Fruit fly (Drosophila melanogaster) whole organism, embryonic: ENCODE results near the gene GABA-B-R2.

Experiments
- ATbp ChIP-seq: fragments of 200-800 bp; sonication (Bioruptor generic); optimal IDR thresholded peaks from 2 replicates; lab custom pipeline; 2017; ENCODE audit warnings: missing biosample characterization, mild to moderate bottlenecking, missing genetic modification characterization, missing genetic modification reagents
- Asciz ChIP-seq: fragments of 200-800 bp; sonication (Bioruptor generic); optimal IDR thresholded peaks from 2 replicates; lab custom pipeline; 2017; ENCODE audit warnings: missing biosample characterization, mild to moderate bottlenecking, missing genetic modification characterization, missing genetic modification reagents
- Blimp-1 ChIP-seq: fragments of 200-800 bp; sonication (Bioruptor generic); optimal IDR thresholded peaks from 3 replicates; lab custom pipeline; 2018; ENCODE audit warnings: missing biosample characterization, missing genetic modification characterization, mild to moderate bottlenecking, moderate library complexity, missing genetic modification reagents
- CG11398 ChIP-seq: fragments of 200-800 bp; sonication (Bioruptor generic); optimal IDR thresholded peaks from 2 replicates; lab custom pipeline; 2016; ENCODE audit warnings: missing biosample characterization, missing genetic modification characterization
- CG1233 ChIP-seq: fragments of 200-800 bp; sonication (Bioruptor generic); optimal IDR thresholded peaks from 4 replicates; lab custom pipeline; 2018; ENCODE audit warnings: missing biosample characterization, mild to moderate bottlenecking, missing genetic modification characterization
- CG12391 ChIP-seq: fragments of 200-800 bp; sonication (Bioruptor generic); optimal IDR thresholded peaks from 3 replicates; lab custom pipeline; 2018; ENCODE audit warnings: missing biosample characterization, mild to moderate bottlenecking, missing genetic modification characterization, moderate library complexity
- CG15011 ChIP-seq: fragments of 200-800 bp; sonication (Bioruptor generic); optimal IDR thresholded peaks from 3 replicates; lab custom pipeline; 2018; ENCODE audit warnings: missing biosample characterization, mild to moderate bottlenecking, missing genetic modification characterization
- CG15696 ChIP-seq: fragments of 200-800 bp; sonication (Bioruptor generic); optimal IDR thresholded peaks from 2 replicates; lab custom pipeline; 2019; ENCODE audit warnings: missing biosample characterization, mild to moderate bottlenecking, missing genetic modification characterization, moderate library complexity
- CG1603 ChIP-seq: fragments of 200-800 bp; sonication (Bioruptor generic); optimal IDR thresholded peaks from 2 replicates; lab custom pipeline; 2019; ENCODE audit warnings: missing biosample characterization, mild to moderate bottlenecking, missing genetic modification characterization, moderate library complexity
- CG2202 ChIP-seq: fragments of 200-800 bp; sonication (Bioruptor generic); optimal IDR thresholded peaks from 2 replicates; lab custom pipeline; 2018; ENCODE audit warnings: missing biosample characterization, mild to moderate bottlenecking, missing genetic modification characterization
- CG2678 ChIP-seq: fragments of 200-800 bp; sonication (Bioruptor generic); optimal IDR thresholded peaks from 3 replicates; lab custom pipeline; 2019; ENCODE audit warnings: missing biosample characterization, mild to moderate bottlenecking, missing genetic modification characterization, moderate library complexity
- CG2875 ChIP-seq: fragments of 200-800 bp; sonication (Bioruptor generic); optimal IDR thresholded peaks from 2 replicates; lab custom pipeline; 2017; ENCODE audit warnings: missing biosample characterization, mild to moderate bottlenecking, missing genetic modification characterization, missing genetic modification reagents
- CG32767 ChIP-seq: fragments of 200-800 bp; sonication (Bioruptor generic); IDR thresholded peaks from 2 replicates; pipeline ENCODE4 v1.3.6; 2022; ENCODE audit warnings: missing biosample characterization, missing genetic modification characterization
- CG32772 ChIP-seq: fragments of 200-800 bp; sonication (Bioruptor generic); IDR thresholded peaks from 2 replicates; pipeline ENCODE4 v1.3.6; 2022; ENCODE audit warnings: missing biosample characterization, missing genetic modification characterization
- CG42726 ChIP-seq: fragments of 200-800 bp; sonication (Bioruptor generic); IDR thresholded peaks from 2 replicates; pipeline ENCODE4 v1.3.6; 2022; ENCODE audit warnings: missing biosample characterization, missing genetic modification characterization; ENCODE audit not compliant: partially characterized antibody
- CG6765 ChIP-seq: fragments of 200-800 bp; sonication (Bioruptor generic); optimal IDR thresholded peaks from 3 replicates; lab custom pipeline; 2017; ENCODE audit warnings: missing biosample characterization, mild to moderate bottlenecking, missing genetic modification characterization
- CG7357 ChIP-seq: fragments of 200-800 bp; sonication (Bioruptor generic); IDR thresholded peaks from 3 replicates; pipeline ENCODE4 v1.3.6; 2022; ENCODE audit warnings: missing biosample characterization, missing genetic modification characterization
- CG7372 ChIP-seq: fragments of 200-800 bp; sonication (Bioruptor generic); IDR thresholded peaks from 2 replicates; pipeline ENCODE4 v1.3.6; 2022; ENCODE audit warnings: missing biosample characterization, missing genetic modification characterization
- CoRest ChIP-seq: fragments of 200-800 bp; sonication (Bioruptor generic); optimal IDR thresholded peaks from 3 replicates; lab custom pipeline; 2018; ENCODE audit warnings: missing biosample characterization, mild to moderate bottlenecking, missing genetic modification characterization, moderate library complexity
- D ChIP-seq, 2 experiments: fragments of 200-800 bp in 1 of 2; fragments of >200 bp in 1 of 2; sonication (Bioruptor generic) in 1 of 2; optimal IDR thresholded peaks; 2 replicates in 1 of 2; 3 replicates in 1 of 2; lab custom pipeline; 2017; ENCODE audit warnings: mild to moderate bottlenecking in 1 of 2, missing biosample characterization in 1 of 2, missing genetic modification characterization in 1 of 2, missing genetic modification reagents in 1 of 2
- Dek ChIP-seq: fragments of 200-800 bp; sonication (Bioruptor generic); optimal IDR thresholded peaks from 3 replicates; lab custom pipeline; 2019; ENCODE audit warnings: missing biosample characterization, mild to moderate bottlenecking, missing genetic modification characterization, moderate library complexity
- Dfd ChIP-seq, 2 experiments: fragments of >200 bp; optimal IDR thresholded peaks; 2 replicates each; lab custom pipeline; 2017; ENCODE audit warnings: missing biosample characterization in 2 of 2, missing genetic modification characterization in 2 of 2
- HHEX ChIP-seq: fragments of 200-800 bp; sonication (Bioruptor generic); optimal IDR thresholded peaks from 3 replicates; lab custom pipeline; 2017; ENCODE audit warnings: missing biosample characterization, mild to moderate bottlenecking, missing genetic modification characterization, missing genetic modification reagents
- Hmx ChIP-seq: fragments of 200-800 bp; sonication (Bioruptor generic); optimal IDR thresholded peaks from 2 replicates; lab custom pipeline; 2016; ENCODE audit warnings: missing biosample characterization, missing genetic modification characterization
- Max ChIP-seq: fragments of 200-800 bp; sonication (Bioruptor generic); optimal IDR thresholded peaks from 2 replicates; lab custom pipeline; 2016; ENCODE audit warnings: missing biosample characterization, mild to moderate bottlenecking, missing genetic modification characterization
- Pdp1 ChIP-seq, 2 experiments: fragments of 200-800 bp; sonication (Bioruptor generic); optimal IDR thresholded peaks; 3 replicates each; lab custom pipeline; 2016; ENCODE audit warnings: missing biosample characterization in 2 of 2, missing genetic modification characterization in 2 of 2, mild to moderate bottlenecking in 1 of 2, moderate library complexity in 1 of 2
- Usf ChIP-seq: fragments of 200-800 bp; sonication (Bioruptor generic); optimal IDR thresholded peaks from 2 replicates; lab custom pipeline; 2017; ENCODE audit warnings: missing genotype, missing biosample characterization, missing genetic modification characterization
- aop ChIP-seq: fragments of 200-800 bp; sonication (Bioruptor generic); IDR thresholded peaks from 2 replicates; pipeline ENCODE4 v1.3.6; 2022; ENCODE audit warnings: missing biosample characterization, missing genetic modification characterization
- ap ChIP-seq: fragments of 200-800 bp; sonication (Bioruptor generic); IDR thresholded peaks from 2 replicates; pipeline ENCODE4 v1.3.6; 2022; ENCODE audit warnings: missing biosample characterization, missing genetic modification characterization
- ara ChIP-seq: fragments of 200-800 bp; sonication (Bioruptor generic); IDR thresholded peaks from 2 replicates; pipeline ENCODE4 v1.3.6; 2022; ENCODE audit warnings: missing biosample characterization, missing genetic modification characterization
- ato ChIP-seq: fragments of 200-800 bp; sonication (Bioruptor generic); IDR thresholded peaks from 2 replicates; pipeline ENCODE4 v1.3.6; 2022; ENCODE audit warnings: missing biosample characterization, missing genetic modification characterization; ENCODE audit not compliant: partially characterized antibody
- bsh ChIP-seq, 2 experiments: fragments of 200-800 bp; sonication (Bioruptor generic); optimal IDR thresholded peaks; 2 replicates each; lab custom pipeline; 2017 to 2018; ENCODE audit warnings: mild to moderate bottlenecking in 2 of 2, missing biosample characterization in 2 of 2, missing genetic modification characterization in 2 of 2, moderate library complexity in 1 of 2
- chm ChIP-seq: fragments of 200-800 bp; sonication (Bioruptor generic); IDR thresholded peaks from 2 replicates; pipeline ENCODE4 v1.3.6; 2022; ENCODE audit warnings: missing biosample characterization, missing genetic modification characterization
- en ChIP-seq: fragments of 200-800 bp; sonication (Bioruptor generic); optimal IDR thresholded peaks from 2 replicates; lab custom pipeline; 2016; ENCODE audit warnings: missing biosample characterization, missing genetic modification characterization
- fd64A ChIP-seq: fragments of 200-800 bp; sonication (Bioruptor generic); optimal IDR thresholded peaks from 3 replicates; lab custom pipeline; 2018; ENCODE audit warnings: missing biosample characterization, mild to moderate bottlenecking, missing genetic modification characterization
- fru ChIP-seq: fragments of >200 bp; optimal IDR thresholded peaks from 2 replicates; lab custom pipeline; 2017
- her ChIP-seq: fragments of 200-800 bp; sonication (Bioruptor generic); optimal IDR thresholded peaks from 2 replicates; lab custom pipeline; 2016; ENCODE audit warnings: missing biosample characterization, missing genetic modification characterization
- kni ChIP-seq: fragments of 200-800 bp; sonication (Bioruptor generic); optimal IDR thresholded peaks from 3 replicates; lab custom pipeline; 2017; ENCODE audit warnings: mild to moderate bottlenecking, missing biosample characterization, missing genetic modification reagents, missing genetic modification characterization
- lab ChIP-seq: fragments of 200-800 bp; sonication (Bioruptor generic); optimal IDR thresholded peaks from 3 replicates; lab custom pipeline; 2017; ENCODE audit warnings: missing biosample characterization, missing genetic modification characterization, mild to moderate bottlenecking, moderate library complexity, missing genetic modification reagents
- nom ChIP-seq: fragments of 200-800 bp; sonication (Bioruptor generic); optimal IDR thresholded peaks from 2 replicates; lab custom pipeline; 2017; ENCODE audit warnings: missing biosample characterization, missing genetic modification characterization, mild to moderate bottlenecking, moderate library complexity, missing genetic modification reagents
- p53 ChIP-seq: fragments of 200-800 bp; sonication (Bioruptor generic); optimal IDR thresholded peaks from 2 replicates; lab custom pipeline; 2016; ENCODE audit warnings: missing biosample characterization, missing genetic modification characterization
- row ChIP-seq: fragments of 200-800 bp; sonication (Bioruptor generic); IDR thresholded peaks from 3 replicates; pipeline ENCODE4 v1.3.6; 2022; ENCODE audit warnings: missing biosample characterization, missing genetic modification characterization
- sens ChIP-seq: fragments of 200-800 bp; sonication (Bioruptor generic); peaks from one replicate; lab custom pipeline; 2016; ENCODE audit warnings: missing biosample characterization, missing genetic modification characterization
- shn ChIP-seq: fragments of 200-800 bp; sonication (Bioruptor generic); optimal IDR thresholded peaks from 3 replicates; lab custom pipeline; 2016; ENCODE audit warnings: missing biosample characterization, missing genetic modification characterization
- sisA ChIP-seq: fragments of 200-800 bp; sonication (Bioruptor generic); IDR thresholded peaks from 2 replicates; pipeline ENCODE4 v1.3.6; 2022; ENCODE audit warnings: missing biosample characterization, missing genetic modification characterization
- vvl ChIP-seq: fragments of 200-800 bp; sonication (Bioruptor generic); IDR thresholded peaks from 2 replicates; pipeline ENCODE4 v1.3.6; 2022; ENCODE audit warnings: missing biosample characterization, missing genetic modification characterization
- wek ChIP-seq: fragments of 200-800 bp; sonication (Bioruptor generic); optimal IDR thresholded peaks from 3 replicates; lab custom pipeline; 2018; ENCODE audit warnings: missing biosample characterization, mild to moderate bottlenecking, missing genetic modification characterization, moderate library complexity

The GABA-B-R2 gene

dm6 chr3R:21823699-21824406, 48.2 kb upstream of the GABA-B-R2 start (continued):
- TF ChIP-seq lab (GFP tag; lab: Kevin White, UChicago) (peak; percentile 25), CG7357 (GFP tag; lab: Robert Waterston, UW) (no peak), row (GFP tag; lab: Robert Waterston, UW) (peak; percentile 59), her (no peak)

DNA sequence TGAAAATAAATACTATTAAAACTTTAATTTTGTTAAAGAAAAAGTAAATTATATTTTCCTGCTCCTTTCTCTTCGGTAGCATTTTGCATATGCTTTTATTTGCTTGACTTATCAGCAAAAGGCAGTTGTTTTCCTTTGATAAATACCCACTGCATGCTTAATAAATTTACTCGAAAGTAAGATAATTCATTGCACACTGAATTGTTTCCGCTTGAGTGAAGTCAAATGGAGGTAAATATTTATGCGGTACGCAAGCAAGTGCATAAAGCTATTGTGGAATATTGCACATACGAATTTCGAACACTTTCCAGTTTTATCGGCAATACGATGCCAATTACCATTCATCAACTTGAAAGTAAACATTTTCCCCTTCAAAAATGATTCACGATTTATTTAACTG, 47.4 kb upstream of the GABA-B-R2 start:
- TF ChIP-seq nom (GFP tag; lab: Kevin White, UChicago): peak; percentile 65
- TF ChIP-seq Blimp-1: peak; percentile 34
- TF ChIP-seq fd64A (GFP tag; lab: Kevin White, UChicago): peak; percentile 27
- no peak for TF ChIP-seq p53
- TF ChIP-seq ATbp (GFP tag; lab: Kevin White, UChicago): peak; percentile 1
- no peak for TF ChIP-seq CG2678 (tag; lab: Kevin White, UChicago)
- peak; percentile 63 for TF ChIP-seq sens (GFP tag; lab: Kevin White, UChicago)
- TF ChIP-seq Asciz (GFP tag; lab: Kevin White, UChicago): peak; percentile 13
- peak; percentile 25 for TF ChIP-seq CG2202 (tag; lab: Kevin White, UChicago)
- no peak for TF ChIP-seq Dek (tag; lab: Kevin White, UChicago)
- no peak for TF ChIP-seq ap (GFP tag; lab: Robert Waterston, UW)
- no peak for TF ChIP-seq CG2875 (GFP tag; lab: Kevin White, UChicago)
- TF ChIP-seq CG7357 (GFP tag; lab: Robert Waterston, UW): no peak
- TF ChIP-seq CG42726: no peak
- TF ChIP-seq bsh (GFP tag; optimal IDR thresholded peaks at IDR 0.05; lab: Kevin White, UChicago): peak in 1 of 2 experiments; percentile 27
- TF ChIP-seq CG11398 (GFP tag; lab: Kevin White, UChicago): no peak
- TF ChIP-seq wek (GFP tag; lab: Kevin White, UChicago): no peak
- no peak for TF ChIP-seq CG7372 (GFP tag; lab: Robert Waterston, UW)
- TF ChIP-seq fru (lab: Kevin White, UChicago): no peak
- no peak for TF ChIP-seq CG32772 (GFP tag; lab: Robert Waterston, UW)
- peak; percentile 6 for TF ChIP-seq CG15696 (tag; lab: Kevin White, UChicago)
- no peak for TF ChIP-seq sisA
- TF ChIP-seq CG1233 (GFP tag; lab: Kevin White, UChicago): peak; percentile 12
- TF ChIP-seq D (optimal IDR thresholded peaks at IDR 0.05; lab: Kevin White, UChicago): no peak
- peak; percentile 1 for TF ChIP-seq D (GFP tag; optimal IDR thresholded peaks at IDR 0.05; lab: Kevin White, UChicago)

DNA sequence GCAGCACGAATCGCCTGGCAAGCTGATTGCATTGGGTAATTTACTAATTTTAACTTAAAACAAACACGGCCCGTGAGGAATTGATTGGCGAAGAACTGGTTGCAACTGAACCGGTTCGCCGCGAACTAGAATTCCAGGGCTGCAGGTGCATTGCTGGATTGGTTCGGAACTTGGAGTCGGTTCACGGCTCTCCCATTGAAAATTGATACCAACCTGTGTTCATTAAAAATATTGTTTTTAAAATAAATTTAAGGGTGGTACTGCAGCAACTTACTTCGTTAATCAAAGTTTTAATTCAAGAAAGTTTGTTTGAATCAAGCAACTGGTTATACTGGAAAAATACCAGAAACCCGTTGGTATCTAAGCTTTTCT, 46.9 kb upstream of the GABA-B-R2 start, which contains the start of gene CASK:
TSS of gene CASK (minus strand) at position 113 of the 372 bp plus-strand sequence.
- no peak for TF ChIP-seq CG15011
- TF ChIP-seq Dfd (GFP tag; optimal IDR thresholded peaks at IDR 0.05; lab: Kevin White, UChicago): no peak
- no peak for TF ChIP-seq en
- TF ChIP-seq CoRest (tag; lab: Kevin White, UChicago): peak; percentile 43
- no peak for TF ChIP-seq Hmx (GFP tag; lab: Kevin White, UChicago)
- no peak for TF ChIP-seq shn (GFP tag; lab: Kevin White, UChicago)
- TF ChIP-seq CG32767 (GFP tag; lab: Robert Waterston, UW): no peak; the same call in 1 of the 2 replicates
- TF ChIP-seq CG1603: peak; percentile 38
- TF ChIP-seq aop (GFP tag; lab: Robert Waterston, UW): no peak
- peak; percentile 9 for TF ChIP-seq kni (GFP tag; lab: Kevin White, UChicago)
- no peak for TF ChIP-seq Usf (GFP tag; lab: Kevin White, UChicago)
- 0 out of 2 replicates have a peak, but pooled peaks have one; percentile 16 for TF ChIP-seq vvl
- TF ChIP-seq nom (GFP tag; lab: Kevin White, UChicago): no peak
- TF ChIP-seq Max: peak; percentile 8
- peak in 1 of 2 experiments; percentile 25 for TF ChIP-seq Pdp1 (GFP tag; optimal IDR thresholded peaks at IDR 0.05; lab: Kevin White, UChicago)
- peak; percentile 30 for TF ChIP-seq CG12391 (tag; lab: Kevin White, UChicago)
- TF ChIP-seq ara (GFP tag; lab: Robert Waterston, UW): no peak
- no peak for TF ChIP-seq chm (GFP tag; lab: Robert Waterston, UW)
- TF ChIP-seq CG6765: no peak
- TF ChIP-seq ato (GFP tag; lab: Robert Waterston, UW): no peak
- no peak for TF ChIP-seq HHEX (GFP tag; lab: Kevin White, UChicago)
